Worm (Caenorhabditis elegans) whole organism, early embryonic: ENCODE data around the gene srh-255.

Experiments used
- aly-1 ChIP-seq: sonication (generic microtip); optimal IDR thresholded peaks from 2 replicates; lab custom pipeline; 2016; ENCODE audit warnings: missing genetic modification characterization, missing compliant biosample characterization
- ama-1 ChIP-seq: fragments of 150-350 bp; optimal IDR thresholded peaks from 2 replicates; lab custom pipeline; 2014
- ets-7 ChIP-seq: sonication (generic microtip); optimal IDR thresholded peaks from 2 replicates; lab custom pipeline; 2016; ENCODE audit warnings: missing genotype, missing genetic modification characterization, missing compliant biosample characterization
- flt-1 ChIP-seq: fragments of 200-800 bp; sonication (Bioruptor generic); IDR thresholded peaks from 2 replicates; pipeline ENCODE4 v1.3.6; 2022; ENCODE audit warnings: missing genetic modification characterization, missing compliant biosample characterization
- tbx-37 ChIP-seq: fragments of 200-800 bp; sonication (Bioruptor generic); conservative IDR thresholded peaks from 2 replicates; pipeline ENCODE4 v1.3.6; 2022; ENCODE audit warnings: missing genetic modification reagents, missing genetic modification characterization, missing compliant biosample characterization
- tra-4 ChIP-seq: sonication (generic microtip); optimal IDR thresholded peaks from 2 replicates; lab custom pipeline; 2017; ENCODE audit warnings: missing genetic modification characterization, missing compliant biosample characterization

DNA sequence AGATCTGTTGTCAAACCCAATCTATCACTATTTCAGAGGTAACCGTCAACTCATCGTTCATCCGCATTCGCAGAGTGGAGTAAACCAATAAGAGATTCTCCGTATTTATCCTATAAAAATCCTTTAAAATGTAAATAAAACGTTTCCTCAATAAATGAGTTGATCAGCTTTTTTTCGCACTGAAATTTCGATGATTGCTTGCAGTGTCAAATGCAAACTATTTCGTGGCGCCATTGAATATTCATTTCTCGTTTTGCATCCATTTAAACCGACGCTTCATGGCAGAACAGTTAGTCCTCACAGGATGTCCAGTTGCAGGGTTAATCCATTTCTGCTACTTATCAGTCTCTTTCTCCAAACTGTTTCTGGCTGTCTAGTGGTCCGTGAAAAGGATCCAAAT lies 3.2 kb upstream of the srh-255 start, which contains the start of gene F28B1.9:
- no peak for TF ChIP-seq tra-4 (tag; lab: Kevin White, UChicago)
- TF ChIP-seq ets-7: no peak
- TF ChIP-seq flt-1 (GFP tag; lab: Robert Waterston, UW): no peak
- no peak for TF ChIP-seq aly-1 (tag; lab: Kevin White, UChicago)
- TF ChIP-seq tbx-37 (GFP tag; lab: Robert Waterston, UW): no peak
- no peak for TF ChIP-seq ama-1 (lab: Kevin White, UChicago)
